Fruit fly (Drosophila melanogaster): ENCODE data around the gene Cht11.

Cht11 gene

DNA sequence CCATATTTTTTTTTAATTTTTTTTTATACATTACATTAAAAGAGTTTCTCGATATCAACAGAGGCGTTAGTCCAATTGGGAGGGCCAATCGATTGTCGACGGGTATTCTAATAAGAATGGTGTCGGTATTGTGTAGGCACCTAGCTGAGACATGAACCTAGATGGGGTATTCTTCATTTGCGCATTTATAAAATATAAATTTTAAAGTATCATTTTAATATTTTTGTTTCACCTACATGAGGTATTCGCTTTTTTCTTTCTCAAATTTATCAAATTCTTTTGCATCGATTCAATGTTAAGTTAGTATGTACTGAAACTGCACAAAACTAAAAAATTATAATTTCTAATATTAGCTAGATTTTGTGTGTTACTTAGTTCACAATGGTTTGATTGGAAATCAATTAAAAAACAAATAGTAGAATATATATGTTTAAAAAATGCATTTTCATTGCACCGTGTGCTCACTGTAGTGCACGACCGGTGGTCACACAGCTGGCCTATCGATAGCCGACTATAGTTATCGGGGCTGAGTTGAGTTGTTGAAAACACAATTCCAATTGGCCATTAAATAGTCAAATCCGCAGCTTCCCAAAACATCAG is 5.4 kb downstream of the Cht11 start, which contains the start of the genes CG14435 and Tmf (continued):
- peak; percentile 67 for TF ChIP-seq gsb-n (tag; optimal IDR thresholded peaks at IDR 0.05)
- no peak for TF ChIP-seq CG13894 (tag; optimal IDR thresholded peaks at IDR 0.05)
- peak; percentile 86 for TF ChIP-seq Meics (GFP tag; optimal IDR thresholded peaks at IDR 0.05)
- peak; percentile 35 for TF ChIP-seq Lhr (GFP tag; optimal IDR thresholded peaks at IDR 0.05)
- TF ChIP-seq CG1603 (tag; optimal IDR thresholded peaks at IDR 0.05): no peak
- peak; percentile 64 for TF ChIP-seq Mad (GFP tag; optimal IDR thresholded peaks at IDR 0.05)
- peak; percentile 40 for TF ChIP-seq shn (GFP tag; optimal IDR thresholded peaks at IDR 0.05)
- TF ChIP-seq CG6654 (GFP tag; optimal IDR thresholded peaks at IDR 0.05): peak; percentile 56
- TF ChIP-seq D (optimal IDR thresholded peaks at IDR 0.05): no peak
- TF ChIP-seq D (GFP tag; optimal IDR thresholded peaks at IDR 0.05): peak; percentile 76
- peak; percentile 78 for TF ChIP-seq CG4328 (GFP tag; optimal IDR thresholded peaks at IDR 0.05)
- no peak for TF ChIP-seq Dfd (GFP tag; optimal IDR thresholded peaks at IDR 0.05)
- TF ChIP-seq CG3163 (GFP tag; optimal IDR thresholded peaks at IDR 0.05): no peak
- no peak for TF ChIP-seq NC2α (GFP tag; optimal IDR thresholded peaks at IDR 0.05)
- peak; percentile 80 for TF ChIP-seq ci (GFP tag; IDR thresholded peaks at IDR 0.05)
- peak; percentile 58; the same call in 1 of the 3 replicates for TF ChIP-seq otp (GFP tag; IDR thresholded peaks at IDR 0.05)
- TF ChIP-seq h (optimal IDR thresholded peaks at IDR 0.05): no peak
- peak; percentile 19 for TF ChIP-seq CG2202 (tag; optimal IDR thresholded peaks at IDR 0.05)
- no peak for TF ChIP-seq btn (GFP tag; optimal IDR thresholded peaks at IDR 0.05)
- peak; percentile 78 for TF ChIP-seq CG33557 (GFP tag; optimal IDR thresholded peaks at IDR 0.05)
- TF ChIP-seq zfh2 (GFP tag; optimal IDR thresholded peaks at IDR 0.05): peak; percentile 74
- TF ChIP-seq CG10979 (tag; optimal IDR thresholded peaks at IDR 0.05): peak; percentile 76
- TF ChIP-seq BEAF-32 (GFP tag; optimal IDR thresholded peaks at IDR 0.05): peak; percentile 72
- TF ChIP-seq Lim3 (GFP tag; IDR thresholded peaks at IDR 0.05): peak; percentile 69; the same call in 1 of the 2 replicates
- TF ChIP-seq vfl (GFP tag; optimal IDR thresholded peaks at IDR 0.05): peak; percentile 39
- 0 out of 2 replicates have a peak, but pooled peaks have one; percentile 72 for TF ChIP-seq cas (GFP tag; IDR thresholded peaks at IDR 0.05)
- peak; percentile 55; the same call in 1 of the 2 replicates for TF ChIP-seq dimm (GFP tag; IDR thresholded peaks at IDR 0.05)
- TF ChIP-seq onecut (GFP tag; IDR thresholded peaks at IDR 0.05): peak; percentile 68
- TF ChIP-seq CG7839 (tag; optimal IDR thresholded peaks at IDR 0.05): peak; percentile 88
- no peak for TF ChIP-seq crc (GFP tag; optimal IDR thresholded peaks at IDR 0.05)
- TF ChIP-seq CG32772 (GFP tag; IDR thresholded peaks at IDR 0.05): peak; percentile 84
- peak; percentile 83 for TF ChIP-seq vvl (GFP tag; IDR thresholded peaks at IDR 0.05)
- peak; percentile 76 for TF ChIP-seq wdn (GFP tag; IDR thresholded peaks at IDR 0.05)
- peak; percentile 76 for TF ChIP-seq trem (tag; optimal IDR thresholded peaks at IDR 0.05)
- peak; percentile 84 for TF ChIP-seq dmrt11E (tag; optimal IDR thresholded peaks at IDR 0.05)
- peak; percentile 89 for TF ChIP-seq Aef1 (GFP tag; IDR thresholded peaks at IDR 0.05)
- TF ChIP-seq dm (GFP tag; optimal IDR thresholded peaks at IDR 0.05): peak; percentile 33
- peak; percentile 47 for TF ChIP-seq pita (GFP tag; optimal IDR thresholded peaks at IDR 0.05)
- TF ChIP-seq esg (GFP tag; conservative IDR thresholded peaks at IDR 0.05): peak; percentile 85
- peak; percentile 86 for TF ChIP-seq zfh1 (GFP tag; IDR thresholded peaks at IDR 0.05)
- TF ChIP-seq nau (GFP tag; optimal IDR thresholded peaks at IDR 0.05): no peak
- no peak for TF ChIP-seq luna (GFP tag; optimal IDR thresholded peaks at IDR 0.05)
- peak; percentile 82 for TF ChIP-seq ind (GFP tag; optimal IDR thresholded peaks at IDR 0.05)
- peak; percentile 92 for TF ChIP-seq wek (GFP tag; optimal IDR thresholded peaks at IDR 0.05)
- peak; percentile 83 for TF ChIP-seq Chrac-16 (GFP tag; optimal IDR thresholded peaks at IDR 0.05)
- TF ChIP-seq slbo (GFP tag; IDR thresholded peaks at IDR 0.05): peak; percentile 95
- TF ChIP-seq CG4424 (GFP tag; optimal IDR thresholded peaks at IDR 0.05): peak; percentile 81
- peak; percentile 74 for TF ChIP-seq D19A (tag; optimal IDR thresholded peaks at IDR 0.05)
- peak; percentile 55 for TF ChIP-seq kni (GFP tag; optimal IDR thresholded peaks at IDR 0.05)
- TF ChIP-seq Gsc (GFP tag; IDR thresholded peaks at IDR 0.05): peak; percentile 71
- peak; percentile 42 for TF ChIP-seq CG10274 (GFP tag; optimal IDR thresholded peaks at IDR 0.05)
